Worm (Caenorhabditis elegans) whole organism, L4 larva: ENCODE results near the gene D1014.13.

ENCODE experiments used
- ama-1 ChIP-seq: fragments of 150-350 bp; optimal IDR thresholded peaks from 2 replicates; lab custom pipeline; 2014; ENCODE audit warnings: inconsistent platforms, mixed read lengths
- hlh-30 ChIP-seq: sonication (generic microtip); optimal IDR thresholded peaks from 2 replicates; lab custom pipeline; 2017; ENCODE audit warnings: antibody characterized with exemption, mild to moderate bottlenecking, missing genetic modification characterization, missing compliant biosample characterization; ENCODE audit not compliant: insufficient read depth
- jun-1 ChIP-seq: fragments of 150-350 bp; optimal IDR thresholded peaks from 2 replicates; lab custom pipeline; 2014; ENCODE audit warnings: missing biosample characterization, missing genetic modification reagents, missing genetic modification characterization
- lin-13 ChIP-seq: fragments of 150-350 bp; optimal IDR thresholded peaks from 2 replicates; lab custom pipeline; 2014; ENCODE audit warnings: missing biosample characterization, missing genetic modification reagents, missing genetic modification characterization
- lir-3 ChIP-seq: sonication (generic microtip); optimal IDR thresholded peaks from 2 replicates; lab custom pipeline; 2016; ENCODE audit warnings: mild to moderate bottlenecking, missing genetic modification characterization, missing compliant biosample characterization
- mdl-1 ChIP-seq, 2 experiments: fragments of 150-350 bp in 1 of 2; sonication (generic microtip) in 1 of 2; optimal IDR thresholded peaks; 2 replicates each; lab custom pipeline; 2014 to 2017; ENCODE audit warnings: missing biosample characterization in 2 of 2, missing genetic modification characterization in 2 of 2
- nhr-237 ChIP-seq: sonication (generic microtip); optimal IDR thresholded peaks from 2 replicates; lab custom pipeline; 2017; ENCODE audit warnings: missing biosample characterization, missing genetic modification characterization
- nhr-28 ChIP-seq: fragments of 150-350 bp; optimal IDR thresholded peaks from 2 replicates; lab custom pipeline; 2014; ENCODE audit warnings: missing biosample characterization, missing genetic modification characterization
- skn-1 ChIP-seq: fragments of 150-350 bp; optimal IDR thresholded peaks from 2 replicates; lab custom pipeline; 2014; ENCODE audit warnings: missing biosample characterization, missing genetic modification characterization
- snpc-4 ChIP-seq: fragments of 150-350 bp; optimal IDR thresholded peaks from 2 replicates; lab custom pipeline; 2014; ENCODE audit warnings: missing biosample characterization, missing genetic modification characterization
- spr-1 ChIP-seq: sonication (generic microtip); optimal IDR thresholded peaks from 2 replicates; lab custom pipeline; 2016; ENCODE audit warnings: mild to moderate bottlenecking, missing genetic modification characterization, missing compliant biosample characterization
- tag-97 ChIP-seq: fragments of 200-800 bp; sonication (Bioruptor generic); IDR thresholded peaks from 2 replicates; pipeline ENCODE4 v1.3.6; 2022; ENCODE audit warnings: missing genetic modification characterization, missing compliant biosample characterization
- unc-62 ChIP-seq, 3 experiments: fragments of 150-350 bp in 1 of 3; sonication (generic microtip); optimal IDR thresholded peaks in 2 of 3; peaks in 1 of 3; 1 replicate in 1 of 3; 2 replicates in 2 of 3; lab custom pipeline; 2014 to 2017; ENCODE audit warnings: missing biosample characterization in 3 of 3, missing genetic modification characterization in 3 of 3, missing genetic modification reagents in 3 of 3, missing genotype in 1 of 3
- zag-1 ChIP-seq: fragments of 150-350 bp; optimal IDR thresholded peaks from 2 replicates; lab custom pipeline; 2014; ENCODE audit warnings: missing biosample characterization, missing genetic modification characterization

DNA sequence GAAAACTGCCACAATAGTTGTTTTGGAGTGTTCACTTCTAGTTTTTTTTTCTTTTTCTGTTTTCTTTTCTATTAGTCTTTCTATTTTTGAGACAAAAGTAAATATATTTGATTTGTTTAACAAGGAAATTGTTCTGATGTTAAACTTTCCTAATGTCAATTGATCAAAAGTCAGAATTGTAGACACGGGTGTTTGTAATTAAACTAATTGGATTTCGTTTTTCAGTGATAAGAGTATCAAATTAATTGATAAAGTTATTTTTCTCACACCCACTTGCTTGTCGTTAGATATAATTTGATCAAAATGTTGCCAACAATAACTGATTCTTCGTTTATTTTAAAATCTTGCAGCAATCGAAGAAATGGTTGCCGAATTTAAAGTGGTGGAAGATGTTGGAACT, 17.8 kb downstream of the D1014.13 start:
- TF ChIP-seq unc-62 (GFP tag; optimal IDR thresholded peaks at IDR 0.05 in 1 of 2; lab: Kevin White, UChicago) (no peak), unc-62 (tag; optimal IDR thresholded peaks at IDR 0.05; lab: Kevin White, UChicago) (no peak), skn-1 (tag; lab: Kevin White, UChicago) (no peak), nhr-237 (tag; lab: Kevin White, UChicago) (no peak), lir-3 (tag; lab: Kevin White, UChicago) (no peak), tag-97 (no peak), hlh-30 (tag; lab: Kevin White, UChicago) (no peak), ama-1 (lab: Kevin White, UChicago) (no peak), zag-1 (no peak), nhr-28 (no peak), jun-1 (tag; lab: Kevin White, UChicago) (no peak), lin-13 (no peak), spr-1 (tag; lab: Kevin White, UChicago) (no peak), snpc-4 (tag; lab: Kevin White, UChicago) (no peak), mdl-1 (tag; optimal IDR thresholded peaks at IDR 0.05; lab: Kevin White, UChicago) (no peak)
